Fruit fly (Drosophila melanogaster) whole organism, embryonic: ENCODE data around the gene Hr78.

Experiments
- ATbp ChIP-seq: fragments of 200-800 bp; sonication (Bioruptor generic); optimal IDR thresholded peaks from 2 replicates; lab custom pipeline; 2017; ENCODE audit warnings: missing biosample characterization, mild to moderate bottlenecking, missing genetic modification characterization, missing genetic modification reagents
- Atf6 ChIP-seq: fragments of 200-800 bp; sonication (Bioruptor generic); IDR thresholded peaks from 2 replicates; pipeline ENCODE4 v1.3.6; 2022; ENCODE audit warnings: missing biosample characterization, missing genetic modification characterization
- Bgb ChIP-seq: fragments of 200-800 bp; sonication (Bioruptor generic); IDR thresholded peaks from 2 replicates; pipeline ENCODE4 v1.3.6; 2022; ENCODE audit warnings: missing biosample characterization, missing genetic modification characterization; ENCODE audit not compliant: partially characterized antibody
- CG1024 ChIP-seq: fragments of 200-800 bp; sonication (Bioruptor generic); IDR thresholded peaks from 2 replicates; pipeline ENCODE4 v1.3.6; 2022; ENCODE audit warnings: missing biosample characterization, missing genetic modification characterization
- CG10366 ChIP-seq: fragments of 200-800 bp; sonication (Bioruptor generic); IDR thresholded peaks from 2 replicates; pipeline ENCODE4 v1.3.6; 2022; ENCODE audit warnings: missing biosample characterization, missing genetic modification characterization
- CG10543 ChIP-seq: fragments of 200-800 bp; sonication (Bioruptor generic); optimal IDR thresholded peaks from 3 replicates; lab custom pipeline; 2017; ENCODE audit warnings: missing biosample characterization, mild to moderate bottlenecking, missing genetic modification characterization, moderate library complexity
- CG10979 ChIP-seq: fragments of 200-800 bp; sonication (Bioruptor generic); optimal IDR thresholded peaks from 2 replicates; lab custom pipeline; 2018; ENCODE audit warnings: missing biosample characterization, mild to moderate bottlenecking, missing genetic modification characterization, moderate library complexity
- CG13123 ChIP-seq: fragments of 200-800 bp; sonication (Bioruptor generic); optimal IDR thresholded peaks from 2 replicates; lab custom pipeline; 2016; ENCODE audit warnings: missing biosample characterization, missing genetic modification characterization
- CG15011 ChIP-seq: fragments of 200-800 bp; sonication (Bioruptor generic); optimal IDR thresholded peaks from 3 replicates; lab custom pipeline; 2018; ENCODE audit warnings: missing biosample characterization, mild to moderate bottlenecking, missing genetic modification characterization
- CG16863 ChIP-seq: fragments of 200-800 bp; sonication (Bioruptor generic); optimal IDR thresholded peaks from 3 replicates; lab custom pipeline; 2016; ENCODE audit warnings: missing biosample characterization, missing genetic modification characterization
- CG18599 ChIP-seq: fragments of 200-800 bp; sonication (Bioruptor generic); optimal IDR thresholded peaks from 3 replicates; lab custom pipeline; 2017; ENCODE audit warnings: missing biosample characterization, missing genetic modification characterization, mild to moderate bottlenecking, moderate library complexity, missing genetic modification reagents
- CG18764 ChIP-seq: fragments of 200-800 bp; sonication (Bioruptor generic); optimal IDR thresholded peaks from 3 replicates; lab custom pipeline; 2016; ENCODE audit warnings: missing biosample characterization, missing genetic modification characterization
- CG32767 ChIP-seq: fragments of 200-800 bp; sonication (Bioruptor generic); IDR thresholded peaks from 2 replicates; pipeline ENCODE4 v1.3.6; 2022; ENCODE audit warnings: missing biosample characterization, missing genetic modification characterization
- CG32772 ChIP-seq: fragments of 200-800 bp; sonication (Bioruptor generic); IDR thresholded peaks from 2 replicates; pipeline ENCODE4 v1.3.6; 2022; ENCODE audit warnings: missing biosample characterization, missing genetic modification characterization
- CG8281 ChIP-seq: fragments of 200-800 bp; sonication (Bioruptor generic); optimal IDR thresholded peaks from 2 replicates; lab custom pipeline; 2018; ENCODE audit warnings: missing biosample characterization, mild to moderate bottlenecking, missing genetic modification characterization, moderate library complexity
- CG8765 ChIP-seq: fragments of 200-800 bp; sonication (Bioruptor generic); IDR thresholded peaks from 2 replicates; pipeline ENCODE4 v1.3.6; 2022; ENCODE audit warnings: missing biosample characterization, missing genetic modification characterization
- CG9609 ChIP-seq: fragments of 200-800 bp; sonication (Bioruptor generic); optimal IDR thresholded peaks from 3 replicates; lab custom pipeline; 2016; ENCODE audit warnings: missing biosample characterization, missing genetic modification characterization
- D19B ChIP-seq: fragments of 200-800 bp; sonication (Bioruptor generic); optimal IDR thresholded peaks from 2 replicates; lab custom pipeline; 2017; ENCODE audit warnings: missing biosample characterization, mild to moderate bottlenecking, missing genetic modification characterization
- E2f2 ChIP-seq: fragments of 200-800 bp; sonication (Bioruptor generic); IDR thresholded peaks from 2 replicates; pipeline ENCODE4 v1.3.6; 2022; ENCODE audit warnings: missing biosample characterization, missing genetic modification characterization
- ERR ChIP-seq: fragments of 200-800 bp; sonication (Bioruptor generic); optimal IDR thresholded peaks from 2 replicates; lab custom pipeline; 2016; ENCODE audit warnings: missing biosample characterization, missing genetic modification characterization
- Elba2 ChIP-seq: fragments of 200-800 bp; sonication (Bioruptor generic); optimal IDR thresholded peaks from 3 replicates; lab custom pipeline; 2016; ENCODE audit warnings: missing biosample characterization, missing genetic modification characterization
- Gug ChIP-seq: fragments of 200-800 bp; sonication (Bioruptor generic); IDR thresholded peaks from 4 replicates; pipeline ENCODE4 v1.3.6; 2022; ENCODE audit warnings: missing biosample characterization, missing genetic modification characterization
- Lhr ChIP-seq: fragments of 200-800 bp; sonication (Bioruptor generic); optimal IDR thresholded peaks from 3 replicates; lab custom pipeline; 2017; ENCODE audit warnings: mild to moderate bottlenecking, missing biosample characterization, missing genetic modification reagents, missing genetic modification characterization
- Meics ChIP-seq: fragments of 200-800 bp; sonication (Bioruptor generic); optimal IDR thresholded peaks from 2 replicates; lab custom pipeline; 2017; ENCODE audit warnings: missing biosample characterization, mild to moderate bottlenecking, missing genetic modification characterization
- Mrtf ChIP-seq: fragments of 200-800 bp; sonication (Bioruptor generic); IDR thresholded peaks from 3 replicates; pipeline ENCODE4 v1.3.6; 2022; ENCODE audit warnings: missing biosample characterization, missing genetic modification characterization
- Oaz ChIP-seq: fragments of 200-800 bp; sonication (Bioruptor generic); IDR thresholded peaks from 2 replicates; pipeline ENCODE4 v1.3.6; 2022; ENCODE audit warnings: missing biosample characterization, missing genetic modification characterization
- Rfx ChIP-seq: fragments of 200-800 bp; sonication (Bioruptor generic); IDR thresholded peaks from 2 replicates; pipeline ENCODE4 v1.3.6; 2022; ENCODE audit warnings: missing biosample characterization, missing genetic modification characterization
- Rx ChIP-seq: fragments of 200-800 bp; sonication (Bioruptor generic); IDR thresholded peaks from 2 replicates; pipeline ENCODE4 v1.3.6; 2022; ENCODE audit warnings: missing biosample characterization, missing genetic modification characterization
- Sox102F ChIP-seq: fragments of 200-800 bp; sonication (Bioruptor generic); optimal IDR thresholded peaks from 2 replicates; lab custom pipeline; 2018; ENCODE audit warnings: missing biosample characterization, mild to moderate bottlenecking, missing genetic modification characterization, moderate library complexity
- Xbp1 ChIP-seq: fragments of 200-800 bp; sonication (Bioruptor generic); optimal IDR thresholded peaks from 3 replicates; lab custom pipeline; 2016; ENCODE audit warnings: missing biosample characterization, mild to moderate bottlenecking, missing genetic modification characterization
- abd-A ChIP-seq: fragments of 200-800 bp; sonication (Bioruptor generic); optimal IDR thresholded peaks from 3 replicates; lab custom pipeline; 2019; ENCODE audit warnings: missing biosample characterization, mild to moderate bottlenecking, missing genetic modification characterization, moderate library complexity
- ash1 ChIP-seq: fragments of 200-800 bp; sonication (Bioruptor generic); optimal IDR thresholded peaks from 2 replicates; lab custom pipeline; 2018; ENCODE audit warnings: missing biosample characterization, mild to moderate bottlenecking, missing genetic modification characterization
- crc ChIP-seq: fragments of 200-800 bp; sonication (Bioruptor generic); optimal IDR thresholded peaks from 2 replicates; lab custom pipeline; 2016; ENCODE audit warnings: missing biosample characterization, missing genetic modification characterization
- cwo ChIP-seq: fragments of 200-800 bp; sonication (Bioruptor generic); optimal IDR thresholded peaks from 3 replicates; lab custom pipeline; 2017; ENCODE audit warnings: missing biosample characterization, missing genetic modification characterization, mild to moderate bottlenecking, moderate library complexity, missing genetic modification reagents
- dm ChIP-seq: fragments of 200-800 bp; sonication (Bioruptor generic); optimal IDR thresholded peaks from 3 replicates; lab custom pipeline; 2016; ENCODE audit warnings: missing biosample characterization, missing genetic modification characterization
- ewg ChIP-seq: fragments of 200-800 bp; sonication (Bioruptor generic); optimal IDR thresholded peaks from 3 replicates; lab custom pipeline; 2017; ENCODE audit warnings: mild to moderate bottlenecking, missing biosample characterization, missing genetic modification reagents, missing genetic modification characterization
- gsb ChIP-seq: fragments of 200-800 bp; sonication (Bioruptor generic); IDR thresholded peaks from 2 replicates; pipeline ENCODE4 v1.3.6; 2022; ENCODE audit warnings: missing biosample characterization, missing genetic modification characterization
- lbe ChIP-seq: fragments of 200-800 bp; sonication (Bioruptor generic); optimal IDR thresholded peaks from 2 replicates; lab custom pipeline; 2016; ENCODE audit warnings: missing biosample characterization, mild to moderate bottlenecking, missing genetic modification characterization
- lilli ChIP-seq: fragments of 200-800 bp; sonication (Bioruptor generic); optimal IDR thresholded peaks from 3 replicates; lab custom pipeline; 2016; ENCODE audit warnings: missing biosample characterization, missing genetic modification characterization
- mirr ChIP-seq: fragments of 200-800 bp; sonication (Bioruptor generic); optimal IDR thresholded peaks from 3 replicates; lab custom pipeline; 2018; ENCODE audit warnings: missing biosample characterization, mild to moderate bottlenecking, missing genetic modification characterization
- odd ChIP-seq: fragments of 200-800 bp; sonication (Bioruptor generic); optimal IDR thresholded peaks from 2 replicates; lab custom pipeline; 2017; ENCODE audit warnings: missing biosample characterization, mild to moderate bottlenecking, missing genetic modification characterization
- otp ChIP-seq: fragments of 200-800 bp; sonication (Bioruptor generic); IDR thresholded peaks from 3 replicates; pipeline ENCODE4, ENCODE4 v1.3.6; 2022; ENCODE audit warnings: missing biosample characterization, missing genetic modification characterization
- pan ChIP-seq, 4 experiments: fragments of >200 bp in 3 of 4; fragments of 200-800 bp in 1 of 4; sonication (Bioruptor generic) in 1 of 4; optimal IDR thresholded peaks in 3 of 4; IDR thresholded peaks in 1 of 4; 2 replicates each; pipeline versions ENCODE4 v1.3.6 to Lab custom; 2017 to 2022; ENCODE audit warnings: missing biosample characterization in 2 of 4, missing genetic modification characterization in 2 of 4, mixed read lengths in 1 of 4
- pb ChIP-seq: fragments of 200-800 bp; sonication (Bioruptor generic); optimal IDR thresholded peaks from 3 replicates; lab custom pipeline; 2016; ENCODE audit warnings: missing biosample characterization, missing genetic modification characterization
- repo ChIP-seq: fragments of 200-800 bp; sonication (Bioruptor generic); optimal IDR thresholded peaks from 2 replicates; lab custom pipeline; 2016; ENCODE audit warnings: missing biosample characterization, missing genetic modification characterization
- sens ChIP-seq: fragments of 200-800 bp; sonication (Bioruptor generic); peaks from one replicate; lab custom pipeline; 2016; ENCODE audit warnings: missing biosample characterization, missing genetic modification characterization
- tna ChIP-seq: fragments of 200-800 bp; sonication (Bioruptor generic); IDR thresholded peaks from 2 replicates; pipeline ENCODE4 v1.3.6; 2022; ENCODE audit warnings: missing biosample characterization, missing genetic modification characterization; ENCODE audit not compliant: partially characterized antibody
- toy ChIP-seq: fragments of 200-800 bp; sonication (Bioruptor generic); IDR thresholded peaks from 2 replicates; pipeline ENCODE4 v1.3.6; 2022; ENCODE audit warnings: missing biosample characterization, missing genetic modification characterization
- unpg ChIP-seq: fragments of 200-800 bp; sonication (Bioruptor generic); optimal IDR thresholded peaks from 3 replicates; lab custom pipeline; 2018; ENCODE audit warnings: missing biosample characterization, mild to moderate bottlenecking, missing genetic modification characterization, moderate library complexity
- zf30C ChIP-seq: fragments of 200-800 bp; sonication (Bioruptor generic); optimal IDR thresholded peaks from 3 replicates; lab custom pipeline; 2018; ENCODE audit warnings: missing biosample characterization, mild to moderate bottlenecking, missing genetic modification characterization
- zfh2 ChIP-seq: fragments of 200-800 bp; sonication (Bioruptor generic); optimal IDR thresholded peaks from 2 replicates; lab custom pipeline; 2016; ENCODE audit warnings: missing biosample characterization, missing genetic modification characterization

The Hr78 gene

DNA sequence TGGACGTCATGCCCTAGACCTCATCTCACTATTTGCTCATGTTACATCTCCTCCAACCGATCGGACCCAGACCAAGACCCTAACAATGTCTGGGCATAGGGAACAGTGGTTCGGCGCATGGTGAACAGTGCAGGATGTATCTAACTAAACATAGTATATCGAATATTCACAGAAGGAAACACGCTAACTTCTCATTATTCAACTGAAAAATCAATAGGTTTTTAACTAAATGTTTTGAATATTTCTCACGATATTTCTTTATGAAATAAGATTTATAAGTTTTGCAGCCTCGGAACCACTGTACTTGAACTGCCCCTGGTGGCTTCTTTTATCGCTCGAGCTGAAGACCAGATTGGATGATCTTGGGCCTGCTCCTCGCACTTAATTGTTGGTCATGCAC, 43.7 kb downstream of the Hr78 start (continued):
- TF ChIP-seq Xbp1 (GFP tag; lab: Kevin White, UChicago) (peak; percentile 44), CG15011 (GFP tag; lab: Kevin White, UChicago) (no peak), Oaz (GFP tag; lab: Robert Waterston, UW) (no peak), CG9609 (GFP tag; lab: Kevin White, UChicago) (peak; percentile 37), ERR (GFP tag; lab: Kevin White, UChicago) (no peak), ewg (peak; percentile 30), CG18764 (GFP tag; lab: Kevin White, UChicago) (peak; percentile 22), abd-A (tag; lab: Kevin White, UChicago) (no peak), CG1024 (GFP tag; lab: Robert Waterston, UW) (no peak), CG8281 (tag; lab: Kevin White, UChicago) (no peak), ash1 (no peak), CG32772 (GFP tag; lab: Robert Waterston, UW) (peak; percentile 23; the same call in 1 of the 2 replicates), Gug (GFP tag; lab: Robert Waterston, UW) (peak; percentile 26; the same call in 1 of the 4 replicates), mirr (GFP tag; lab: Kevin White, UChicago) (no peak), Mrtf (no peak), Meics (GFP tag; lab: Kevin White, UChicago) (no peak), lbe (GFP tag; lab: Kevin White, UChicago) (no peak), repo (GFP tag; lab: Kevin White, UChicago) (peak; percentile 17), CG10543 (GFP tag; lab: Kevin White, UChicago) (no peak), tna (GFP tag; lab: Robert Waterston, UW) (no peak), Rx (GFP tag; lab: Robert Waterston, UW) (peak; percentile 39), CG32767 (no peak), Lhr (no peak), cwo (GFP tag; lab: Kevin White, UChicago) (no peak), odd (no peak), CG8765 (GFP tag; lab: Robert Waterston, UW) (peak; percentile 81), CG10979 (tag; lab: Kevin White, UChicago) (peak; percentile 85), crc (GFP tag; lab: Kevin White, UChicago) (no peak), CG13123 (peak; percentile 19), dm (GFP tag; lab: Kevin White, UChicago) (peak; percentile 25), Atf6 (GFP tag; lab: Robert Waterston, UW) (no peak), D19B (no peak), E2f2 (GFP tag; lab: Robert Waterston, UW) (0 out of 2 replicates have a peak, but pooled peaks have one; percentile 13), toy (GFP tag; lab: Robert Waterston, UW) (no peak), zfh2 (GFP tag; lab: Kevin White, UChicago) (no peak), ATbp (GFP tag; lab: Kevin White, UChicago) (peak; percentile 52), pan (optimal IDR thresholded peaks at IDR 0.05; lab: Kevin White, UChicago) (no peak), pan (GFP tag; optimal IDR thresholded peaks at IDR 0.05 in 1 of 2, IDR thresholded peaks at IDR 0.05 in 1 of 2) (peak in 1 of 2 experiments; percentile 36), zf30C (no peak), Bgb (no peak), Elba2 (GFP tag; lab: Kevin White, UChicago) (no peak), CG18599 (GFP tag; lab: Kevin White, UChicago) (peak; percentile 20), CG16863 (peak; percentile 54), lilli (GFP tag; lab: Kevin White, UChicago) (peak; percentile 45), otp (peak; percentile 65; the same call in 2 of the 3 replicates), pb (GFP tag; lab: Kevin White, UChicago) (peak; percentile 21), sens (peak; percentile 96), Rfx (no peak), CG10366 (GFP tag; lab: Robert Waterston, UW) (no peak; the same call in 1 of the 2 replicates), unpg (GFP tag; lab: Kevin White, UChicago) (peak; percentile 72), gsb (GFP tag; lab: Robert Waterston, UW) (no peak), Sox102F (GFP tag; lab: Kevin White, UChicago) (peak; percentile 50)
